Worm (Caenorhabditis elegans) whole organism, L2 larva: ENCODE results near the gene exc-9.

Experiments
- C34F6.9 ChIP-seq: fragments of 150-350 bp; optimal IDR thresholded peaks from 2 replicates; lab custom pipeline; 2014; ENCODE audit warnings: missing biosample characterization, missing genetic modification characterization
- F13H6.1 ChIP-seq: sonication (generic microtip); optimal IDR thresholded peaks from 2 replicates; lab custom pipeline; 2016; ENCODE audit warnings: missing genetic modification characterization, missing compliant biosample characterization
- Y55F3AM.14 ChIP-seq: fragments of 200-800 bp; sonication (Bioruptor generic); optimal IDR thresholded peaks from 2 replicates; lab custom pipeline; 2018; ENCODE audit warnings: mild to moderate bottlenecking, missing genetic modification characterization, missing compliant biosample characterization
- ZK546.5 ChIP-seq: sonication (generic microtip); optimal IDR thresholded peaks from 2 replicates; lab custom pipeline; 2017; ENCODE audit warnings: missing biosample characterization, missing genetic modification characterization
- alr-1 ChIP-seq: fragments of 150-350 bp; optimal IDR thresholded peaks from 2 replicates; lab custom pipeline; 2014; ENCODE audit warnings: missing biosample characterization, missing genetic modification characterization
- aly-2 ChIP-seq: fragments of 150-350 bp; optimal IDR thresholded peaks from 2 replicates; lab custom pipeline; 2014; ENCODE audit warnings: missing biosample characterization, missing genetic modification characterization
- ama-1 ChIP-seq: fragments of 150-350 bp; optimal IDR thresholded peaks from 2 replicates; lab custom pipeline; 2018; ENCODE audit warnings: inconsistent platforms
- blmp-1 ChIP-seq: sonication (generic microtip); optimal IDR thresholded peaks from 2 replicates; lab custom pipeline; 2017; ENCODE audit warnings: missing genetic modification characterization, mild to moderate bottlenecking, missing compliant biosample characterization, antibody characterized with exemption, moderate library complexity; ENCODE audit not compliant: insufficient read depth
- ceh-82 ChIP-seq: fragments of 150-350 bp; optimal IDR thresholded peaks from 2 replicates; lab custom pipeline; 2014; ENCODE audit warnings: missing biosample characterization, missing genetic modification characterization
- crh-2 ChIP-seq: sonication (generic microtip); optimal IDR thresholded peaks from 2 replicates; lab custom pipeline; 2017; ENCODE audit warnings: missing biosample characterization, missing genetic modification characterization
- dmd-4 ChIP-seq: sonication (generic microtip); optimal IDR thresholded peaks from 2 replicates; lab custom pipeline; 2017; ENCODE audit warnings: missing biosample characterization, missing genetic modification characterization
- egl-27 ChIP-seq: sonication (generic microtip); optimal IDR thresholded peaks from 3 replicates; lab custom pipeline; 2017; ENCODE audit warnings: missing biosample characterization, missing genetic modification reagents, missing genetic modification characterization
- elt-3 ChIP-seq: sonication (generic microtip); optimal IDR thresholded peaks from 2 replicates; lab custom pipeline; 2017; ENCODE audit warnings: missing biosample characterization, missing genetic modification characterization
- fos-1 ChIP-seq: fragments of 150-350 bp; optimal IDR thresholded peaks from 2 replicates; lab custom pipeline; 2014; ENCODE audit warnings: missing biosample characterization, missing genetic modification characterization
- gmeb-1 ChIP-seq: fragments of 150-350 bp; optimal IDR thresholded peaks from 2 replicates; lab custom pipeline; 2014; ENCODE audit warnings: missing biosample characterization, missing genetic modification characterization
- lin-11 ChIP-seq: fragments of 150-350 bp; sonication (generic microtip); optimal IDR thresholded peaks from 2 replicates; lab custom pipeline; 2014; ENCODE audit warnings: missing biosample characterization, missing genetic modification characterization, inconsistent platforms, mixed read lengths
- lin-13 ChIP-seq: fragments of 150-350 bp; optimal IDR thresholded peaks from 2 replicates; lab custom pipeline; 2014; ENCODE audit warnings: missing biosample characterization, missing genetic modification reagents, missing genetic modification characterization
- lsy-2 ChIP-seq, 2 experiments: fragments of 150-350 bp in 1 of 2; sonication (generic microtip) in 1 of 2; optimal IDR thresholded peaks; 2 replicates each; lab custom pipeline; 2014 to 2017; ENCODE audit warnings: missing biosample characterization in 2 of 2, missing genetic modification characterization in 2 of 2
- mab-5 ChIP-seq: fragments of 150-350 bp; optimal IDR thresholded peaks from 2 replicates; lab custom pipeline; 2014; ENCODE audit warnings: missing biosample characterization, missing genetic modification characterization
- mdl-1 ChIP-seq, 2 experiments: fragments of 150-350 bp in 1 of 2; sonication (generic microtip) in 1 of 2; optimal IDR thresholded peaks; 2 replicates each; lab custom pipeline; 2017; ENCODE audit warnings: missing biosample characterization in 2 of 2, missing genetic modification characterization in 2 of 2
- nhr-10 ChIP-seq: sonication (generic microtip); optimal IDR thresholded peaks from 2 replicates; lab custom pipeline; 2017; ENCODE audit warnings: missing biosample characterization, missing genetic modification characterization
- nhr-11 ChIP-seq: fragments of 150-350 bp; optimal IDR thresholded peaks from 2 replicates; lab custom pipeline; 2014; ENCODE audit warnings: missing biosample characterization, missing genetic modification characterization
- nhr-12 ChIP-seq: fragments of 150-350 bp; optimal IDR thresholded peaks from 2 replicates; lab custom pipeline; 2014; ENCODE audit warnings: missing biosample characterization, missing genetic modification characterization
- nhr-129 ChIP-seq: fragments of 150-350 bp; optimal IDR thresholded peaks from 2 replicates; lab custom pipeline; 2014; ENCODE audit warnings: missing biosample characterization, missing genetic modification characterization
- nhr-21 ChIP-seq: fragments of 150-350 bp; optimal IDR thresholded peaks from 2 replicates; lab custom pipeline; 2014; ENCODE audit warnings: missing biosample characterization, missing genetic modification characterization
- nhr-23 ChIP-seq: fragments of 150-350 bp; optimal IDR thresholded peaks from 2 replicates; lab custom pipeline; 2014; ENCODE audit warnings: missing biosample characterization, missing genetic modification reagents, missing genetic modification characterization
- nhr-237 ChIP-seq: fragments of 150-350 bp; optimal IDR thresholded peaks from 2 replicates; lab custom pipeline; 2014; ENCODE audit warnings: missing biosample characterization, missing genetic modification characterization
- nhr-25 ChIP-seq: fragments of 150-350 bp; sonication (generic microtip); optimal IDR thresholded peaks from 3 replicates; lab custom pipeline; 2014; ENCODE audit warnings: missing biosample characterization, missing genetic modification characterization
- nhr-6 ChIP-seq: fragments of 150-350 bp; optimal IDR thresholded peaks from 2 replicates; lab custom pipeline; 2014; ENCODE audit warnings: missing biosample characterization, missing genetic modification characterization
- nhr-77 ChIP-seq: fragments of 150-350 bp; optimal IDR thresholded peaks from 2 replicates; lab custom pipeline; 2014; ENCODE audit warnings: missing biosample characterization, missing genetic modification characterization
- peb-1 ChIP-seq: fragments of 150-350 bp; optimal IDR thresholded peaks from 2 replicates; lab custom pipeline; 2014; ENCODE audit warnings: missing biosample characterization, missing genetic modification characterization
- sem-4 ChIP-seq: fragments of 150-350 bp; optimal IDR thresholded peaks from 2 replicates; lab custom pipeline; 2014; ENCODE audit warnings: missing biosample characterization, missing genetic modification reagents, missing genetic modification characterization
- sma-3 ChIP-seq: sonication (generic microtip); optimal IDR thresholded peaks from 2 replicates; lab custom pipeline; 2016; ENCODE audit warnings: missing genetic modification reagents, missing genetic modification characterization, missing compliant biosample characterization
- snpc-4 ChIP-seq: fragments of 150-350 bp; optimal IDR thresholded peaks from 2 replicates; lab custom pipeline; 2014; ENCODE audit warnings: missing biosample characterization, missing genetic modification characterization
- unc-39 ChIP-seq: fragments of 150-350 bp; optimal IDR thresholded peaks from 2 replicates; lab custom pipeline; 2014; ENCODE audit warnings: missing biosample characterization, missing genetic modification characterization
- unc-55 ChIP-seq: fragments of 150-350 bp; sonication (generic microtip); optimal IDR thresholded peaks from 3 replicates; lab custom pipeline; 2014; ENCODE audit warnings: missing biosample characterization, missing genetic modification reagents, missing genetic modification characterization
- zag-1 ChIP-seq: fragments of 150-350 bp; optimal IDR thresholded peaks from 2 replicates; lab custom pipeline; 2014; ENCODE audit warnings: missing biosample characterization, missing genetic modification characterization
- ztf-11 ChIP-seq: sonication (generic microtip); optimal IDR thresholded peaks from 2 replicates; lab custom pipeline; 2017; ENCODE audit warnings: missing biosample characterization, missing genetic modification characterization

The exc-9 gene

ce11 chrIV:7926102-7926840 is 14.5 kb downstream of the exc-9 start, which contains the start of gene rps-2:
Gene rps-2 (minus strand): TSS chrIV:7926391.
- TF ChIP-seq peb-1: no peak
- peak; percentile 28 for TF ChIP-seq lin-13 (GFP tag; lab: Kevin White, UChicago)
- TF ChIP-seq fos-1 (tag; lab: Kevin White, UChicago): peak; percentile 1
- TF ChIP-seq nhr-11 (tag; lab: Kevin White, UChicago): no peak
- no peak for TF ChIP-seq nhr-25 (tag; lab: Kevin White, UChicago)
- no peak for TF ChIP-seq nhr-23
- TF ChIP-seq snpc-4 (tag; lab: Kevin White, UChicago): no peak
- TF ChIP-seq nhr-77 (tag; lab: Kevin White, UChicago): no peak
- TF ChIP-seq lsy-2 (tag; optimal IDR thresholded peaks at IDR 0.05; lab: Kevin White, UChicago): peak in 1 of 2 experiments; percentile 32
- TF ChIP-seq ZK546.5 (tag; lab: Kevin White, UChicago): no peak
- TF ChIP-seq nhr-237 (tag; lab: Kevin White, UChicago): no peak
- TF ChIP-seq egl-27 (tag; lab: Kevin White, UChicago): no peak
- TF ChIP-seq sem-4: no peak
- no peak for TF ChIP-seq gmeb-1 (tag; lab: Kevin White, UChicago)
- TF ChIP-seq unc-55 (GFP tag; lab: Kevin White, UChicago): no peak
- TF ChIP-seq nhr-6 (tag; lab: Kevin White, UChicago): no peak
- no peak for TF ChIP-seq mdl-1 (tag; optimal IDR thresholded peaks at IDR 0.05; lab: Kevin White, UChicago)
- TF ChIP-seq sma-3 (GFP tag; lab: Kevin White, UChicago): no peak
- TF ChIP-seq nhr-129 (tag; lab: Kevin White, UChicago): peak; percentile 10
- TF ChIP-seq Y55F3AM.14 (GFP tag; lab: Kevin White, UChicago): no peak
- peak; percentile 50 for TF ChIP-seq C34F6.9 (tag; lab: Kevin White, UChicago)
- TF ChIP-seq F13H6.1 (tag; lab: Kevin White, UChicago): no peak

ce11 chrIV:7924975-7925828 is 15.6 kb downstream of the exc-9 start:
- TF ChIP-seq mdl-1 (tag; optimal IDR thresholded peaks at IDR 0.05; lab: Kevin White, UChicago): no peak
- TF ChIP-seq nhr-12: no peak
- no peak for TF ChIP-seq ceh-82 (tag; lab: Kevin White, UChicago)
- no peak for TF ChIP-seq sma-3 (GFP tag; lab: Kevin White, UChicago)
- TF ChIP-seq unc-39: no peak
- TF ChIP-seq peb-1: no peak

DNA sequence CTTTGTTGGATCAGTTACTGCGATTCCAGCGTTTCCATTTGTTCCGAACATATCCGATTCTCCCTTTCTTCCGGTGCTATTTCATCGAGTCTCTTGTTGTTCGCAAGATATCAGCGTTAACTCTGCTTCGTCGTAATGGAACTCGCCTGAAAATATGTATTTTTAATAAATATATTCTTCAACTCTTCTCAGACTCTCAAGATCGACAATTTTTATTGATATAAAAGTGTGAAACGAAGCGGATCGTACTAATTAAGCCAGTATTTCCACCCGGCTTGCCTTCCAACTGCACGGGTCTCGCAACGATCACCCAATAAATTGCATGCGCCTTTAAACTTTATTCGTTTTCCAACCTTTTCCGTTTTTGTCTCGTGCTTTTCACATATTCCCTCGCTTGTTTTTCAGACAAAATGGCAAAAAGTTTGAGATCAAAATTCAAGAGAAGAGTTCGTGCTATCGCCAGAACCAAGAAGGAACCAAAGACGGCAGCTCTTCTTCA is 16.8 kb downstream of the exc-9 start, which contains the start of the genes xpo-3 and C49H3.3:
Gene xpo-3, minus strand, starts transcription at position 51 of the 499 bp plus-strand sequence.
Gene C49H3.3, plus strand, starts transcription at position 369 of the 499 bp plus-strand sequence.
- TF ChIP-seq ztf-11 (tag; lab: Kevin White, UChicago) (no peak), mab-5 (tag; lab: Kevin White, UChicago) (no peak), nhr-21 (tag; lab: Kevin White, UChicago) (no peak), zag-1 (tag; lab: Kevin White, UChicago) (no peak), sem-4 (no peak), C34F6.9 (tag; lab: Kevin White, UChicago) (peak; percentile 58), nhr-25 (tag; lab: Kevin White, UChicago) (peak; percentile 26), lsy-2 (tag; optimal IDR thresholded peaks at IDR 0.05; lab: Kevin White, UChicago) (peak in 1 of 2 experiments; percentile 69), egl-27 (tag; lab: Kevin White, UChicago) (no peak), ceh-82 (tag; lab: Kevin White, UChicago) (no peak), ama-1 (lab: Kevin White, UChicago) (no peak), nhr-6 (tag; lab: Kevin White, UChicago) (no peak), mdl-1 (tag; optimal IDR thresholded peaks at IDR 0.05; lab: Kevin White, UChicago) (no peak), elt-3 (tag; lab: Kevin White, UChicago) (no peak), gmeb-1 (tag; lab: Kevin White, UChicago) (no peak), alr-1 (tag; lab: Kevin White, UChicago) (no peak), Y55F3AM.14 (GFP tag; lab: Kevin White, UChicago) (no peak), peb-1 (no peak), blmp-1 (no peak), lin-13 (GFP tag; lab: Kevin White, UChicago) (no peak), nhr-10 (tag; lab: Kevin White, UChicago) (no peak), snpc-4 (tag; lab: Kevin White, UChicago) (no peak), nhr-129 (tag; lab: Kevin White, UChicago) (peak; percentile 50), unc-39 (no peak), unc-55 (GFP tag; lab: Kevin White, UChicago) (peak; percentile 63), dmd-4 (tag; lab: Kevin White, UChicago) (no peak), fos-1 (tag; lab: Kevin White, UChicago) (peak; percentile 5), sma-3 (GFP tag; lab: Kevin White, UChicago) (no peak), aly-2 (tag; lab: Kevin White, UChicago) (no peak), nhr-77 (tag; lab: Kevin White, UChicago) (no peak), lin-11 (tag; lab: Kevin White, UChicago) (no peak), nhr-11 (tag; lab: Kevin White, UChicago) (no peak), crh-2 (peak; percentile 50)
